Worm (Caenorhabditis elegans): ENCODE results near the gene Y65A5A.2.

Gene Y65A5A.2

ce11 chrIV:16399776-16400368 lies 11.9 kb upstream of the Y65A5A.2 start, which contains the start of gene Y65A5A.1:
TSS of gene Y65A5A.1 (minus strand) at chrIV:16399826.
- peak; percentile 12 for TF ChIP-seq nfya-1 (tag; optimal IDR thresholded peaks at IDR 0.05; ENCODE audit: insufficient read depth)
- TF ChIP-seq nhr-237 (tag; optimal IDR thresholded peaks at IDR 0.05) = no peak
- peak; percentile 3 for TF ChIP-seq pqm-1 (tag; optimal IDR thresholded peaks at IDR 0.05)
- TF ChIP-seq elt-2 (tag; optimal IDR thresholded peaks at IDR 0.05) = peak; percentile 7
- no peak for TF ChIP-seq nhr-67 (tag; optimal IDR thresholded peaks at IDR 0.05)

DNA sequence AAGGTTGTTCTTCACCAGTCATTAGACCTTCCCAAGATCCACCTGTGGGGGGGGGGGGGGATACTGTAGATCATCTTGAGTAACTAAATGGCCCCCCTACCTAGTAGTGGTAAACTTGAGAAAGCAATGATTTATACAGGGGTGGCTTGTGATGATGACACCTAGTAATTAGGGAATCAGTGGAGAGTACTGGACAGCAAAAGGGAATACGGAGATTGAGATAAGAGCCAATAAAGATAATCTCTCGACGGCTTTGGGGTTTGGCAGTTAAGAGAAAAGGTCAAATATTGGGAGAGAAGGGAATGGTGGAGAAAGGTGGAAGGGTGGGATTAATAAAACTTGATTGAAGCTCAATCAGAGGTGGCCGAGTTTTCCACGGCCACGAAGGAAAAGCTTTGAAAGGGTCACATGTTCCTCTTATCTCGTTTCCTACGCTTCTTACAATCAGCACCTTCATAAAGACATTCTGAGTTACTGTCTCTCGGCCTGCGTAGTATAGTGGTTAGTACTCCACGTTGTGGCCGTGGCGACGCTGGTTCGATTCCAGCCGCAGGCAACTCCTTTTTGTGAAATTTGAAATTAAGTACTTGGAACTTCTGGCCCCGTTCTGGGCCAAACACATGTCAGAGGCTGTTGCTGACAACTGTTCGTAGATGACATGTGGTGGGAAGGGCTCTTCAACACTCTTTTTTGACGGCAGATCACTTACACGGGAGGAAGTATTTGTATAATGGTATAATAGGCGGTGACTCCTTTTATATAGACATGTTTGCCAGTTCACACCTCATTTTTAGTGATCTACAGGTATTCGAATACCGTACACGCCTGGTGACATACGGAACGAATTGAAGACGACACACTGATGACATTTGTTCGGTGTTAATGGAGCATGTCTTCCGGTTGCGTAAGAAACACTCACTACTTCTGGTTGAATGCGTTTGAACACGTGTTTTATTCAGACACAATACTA lies 11.1 kb upstream of the Y65A5A.2 start:
- TF ChIP-seq elt-2 (tag; optimal IDR thresholded peaks at IDR 0.05) (peak; percentile 34), snpc-4 (tag; optimal IDR thresholded peaks at IDR 0.05) (peak; percentile 6), egl-5 (tag; optimal IDR thresholded peaks at IDR 0.05) (no peak), nhr-43 (tag; optimal IDR thresholded peaks at IDR 0.05; ENCODE audit: poor library complexity, severe bottlenecking) (peak; percentile 52), elt-3 (tag; optimal IDR thresholded peaks at IDR 0.05) (peak in 1 of 3 experiments; percentile 10), pqm-1 (tag; optimal IDR thresholded peaks at IDR 0.05) (peak; percentile 23), jun-1 (tag; optimal IDR thresholded peaks at IDR 0.05) (no peak), nfya-1 (tag; optimal IDR thresholded peaks at IDR 0.05; ENCODE audit: insufficient read depth) (peak; percentile 33), elt-1 (tag; optimal IDR thresholded peaks at IDR 0.05) (peak; percentile 18)

DNA sequence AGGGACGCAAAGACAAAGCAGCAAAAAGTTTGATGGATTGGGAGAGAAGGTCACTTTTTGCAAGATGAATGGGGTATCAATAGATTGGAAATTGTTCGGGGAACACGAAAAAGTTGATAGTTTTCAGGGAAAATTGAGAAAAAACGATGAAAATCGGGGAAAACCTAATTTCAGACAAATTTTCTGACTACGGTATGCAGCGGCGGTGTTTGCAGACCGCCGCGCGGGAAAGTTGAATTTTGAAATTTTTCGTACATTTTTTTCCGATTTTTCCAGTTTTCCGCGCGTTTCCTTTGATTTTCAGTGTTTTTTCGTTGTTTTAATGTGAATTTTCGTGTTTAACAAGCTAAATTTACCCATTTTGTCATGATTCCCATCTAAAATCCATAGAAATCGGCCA lies 10.4 kb upstream of the Y65A5A.2 start:
- no peak for TF ChIP-seq egl-5 (tag; optimal IDR thresholded peaks at IDR 0.05)
- no peak for TF ChIP-seq ZK546.5 (tag; optimal IDR thresholded peaks at IDR 0.05)
- TF ChIP-seq tbx-2 (tag; optimal IDR thresholded peaks at IDR 0.05) = no peak
- TF ChIP-seq nhr-28 (tag; optimal IDR thresholded peaks at IDR 0.05) = no peak
- no peak for TF ChIP-seq nhr-77 (tag; optimal IDR thresholded peaks at IDR 0.05)

- TF ChIP-seq jun-1 (tag; optimal IDR thresholded peaks at IDR 0.05) (no peak), eor-1 (tag; optimal IDR thresholded peaks at IDR 0.05) (no peak), unc-39 (tag; optimal IDR thresholded peaks at IDR 0.05) (no peak), elt-2 (tag; optimal IDR thresholded peaks at IDR 0.05) (no peak), nhr-25 (tag; optimal IDR thresholded peaks at IDR 0.05) (no peak), mml-1 (tag; optimal IDR thresholded peaks at IDR 0.05) (no peak), egl-5 (tag; optimal IDR thresholded peaks at IDR 0.05) (no peak), lin-15B (tag; optimal IDR thresholded peaks at IDR 0.05) (no peak), egl-27 (tag; optimal IDR thresholded peaks at IDR 0.05) (no peak), nhr-12 (tag; optimal IDR thresholded peaks at IDR 0.05) (no peak), fos-1 (tag; optimal IDR thresholded peaks at IDR 0.05) (no peak), nhr-77 (tag; optimal IDR thresholded peaks at IDR 0.05) (no peak)
Observed at ce11 chrIV:16403283-16403682, 8.5 kb upstream of the Y65A5A.2 start.

ce11 chrIV:16407800-16408199 lies 4.0 kb upstream of the Y65A5A.2 start:
- TF ChIP-seq nhr-77 (tag; optimal IDR thresholded peaks at IDR 0.05) = no peak
- no peak for TF ChIP-seq ZK546.5 (tag; optimal IDR thresholded peaks at IDR 0.05)
- TF ChIP-seq mdl-1 (tag; optimal IDR thresholded peaks at IDR 0.05) = no peak
- TF ChIP-seq lin-39 (tag; optimal IDR thresholded peaks at IDR 0.05) = no peak
- no peak for TF ChIP-seq elt-3 (tag; optimal IDR thresholded peaks at IDR 0.05)
- no peak for TF ChIP-seq ceh-28 (tag; optimal IDR thresholded peaks at IDR 0.05)
- TF ChIP-seq daf-12 (tag; optimal IDR thresholded peaks at IDR 0.05) = no peak
- TF ChIP-seq nhr-43 (tag; optimal IDR thresholded peaks at IDR 0.05; ENCODE audit: poor library complexity, severe bottlenecking) = no peak
- no peak for TF ChIP-seq ztf-4 (tag; optimal IDR thresholded peaks at IDR 0.05)
- TF ChIP-seq nhr-67 (tag; optimal IDR thresholded peaks at IDR 0.05) = no peak

- TF ChIP-seq elt-1 (tag; optimal IDR thresholded peaks at IDR 0.05) (no peak), ceh-82 (tag; optimal IDR thresholded peaks at IDR 0.05) (no peak), pha-4 (tag; optimal IDR thresholded peaks at IDR 0.05) (peak; percentile 2)
Observed at ce11 chrIV:16410078-16410636, 1.7 kb upstream of the Y65A5A.2 start.
